Worm (Caenorhabditis elegans): ENCODE measurements around the gene C29F5.8.

- TF ChIP-seq F49E8.2 (tag; optimal IDR thresholded peaks at IDR 0.05; ENCODE audit: insufficient read depth) = no peak
- no peak for TF ChIP-seq B0019.2 (GFP tag; conservative IDR thresholded peaks at IDR 0.05)
- no peak for TF ChIP-seq snpc-1.1 (tag; optimal IDR thresholded peaks at IDR 0.05; ENCODE audit: insufficient read depth)
- no peak for TF ChIP-seq Y79H2A.3 (GFP tag; conservative IDR thresholded peaks at IDR 0.05)
- no peak for TF ChIP-seq repo-1 (tag; optimal IDR thresholded peaks at IDR 0.05)
- TF ChIP-seq lin-26 (GFP tag; IDR thresholded peaks at IDR 0.05) = no peak
- no peak for TF ChIP-seq ceh-91 (GFP tag; IDR thresholded peaks at IDR 0.05)
These were observed 19.4 kb upstream of the C29F5.8 start, which contains the start of gene F13H8.6 for ce11 chrII:6286865-6287264.

Data from whole organism, young adult.